Worm (Caenorhabditis elegans) whole organism, L4/young adult: ENCODE data around the gene orc-2.

Experiments
- W03F9.2 ChIP-seq: fragments of 150-350 bp; optimal IDR thresholded peaks from 2 replicates; lab custom pipeline; 2014; ENCODE audit warnings: missing biosample characterization, missing genetic modification characterization
- dao-5 ChIP-seq: sonication (generic microtip); optimal IDR thresholded peaks from 2 replicates; lab custom pipeline; 2016; ENCODE audit warnings: missing genotype, missing genetic modification characterization, moderate library complexity, missing compliant biosample characterization
- him-1 ChIP-seq: sonication (generic microtip); optimal IDR thresholded peaks from 2 replicates; lab custom pipeline; 2016; ENCODE audit warnings: missing genotype, missing genetic modification reagents, missing genetic modification characterization, missing compliant biosample characterization

The orc-2 gene

ce11 chrII:10873631-10874030 lies at the start of gene orc-2:
Gene orc-2, plus strand, starts transcription at chrII:10873931.
- TF ChIP-seq dao-5 (tag; lab: Kevin White, UChicago) = no peak
- no peak for TF ChIP-seq W03F9.2 (tag; lab: Kevin White, UChicago)

- TF ChIP-seq him-1 (tag; lab: Kevin White, UChicago) (no peak), W03F9.2 (tag; lab: Kevin White, UChicago) (peak; percentile 73)
These were observed 49.7 kb upstream of the orc-2 start, which contains the start of the genes R06F6.12 and mix-1 for ce11 chrII:10824046-10824445. Gene R06F6.12, minus strand, starts transcription at chrII:10824081. Gene mix-1, plus strand, starts transcription at chrII:10824246.

ce11 chrII:10829081-10829480 lies 44.6 kb upstream of the orc-2 start, which contains the start of gene VM106R.1:
Gene VM106R.1, minus strand, starts transcription at chrII:10829181.
- no peak for TF ChIP-seq him-1 (tag; lab: Kevin White, UChicago)
- no peak for TF ChIP-seq dao-5 (tag; lab: Kevin White, UChicago)
- no peak for TF ChIP-seq W03F9.2 (tag; lab: Kevin White, UChicago)

- no peak for TF ChIP-seq him-1 (tag; lab: Kevin White, UChicago)
- no peak for TF ChIP-seq dao-5 (tag; lab: Kevin White, UChicago)
- TF ChIP-seq W03F9.2 (tag; lab: Kevin White, UChicago) = no peak
These were observed 44.2 kb upstream of the orc-2 start for ce11 chrII:10829572-10829971.

- TF ChIP-seq dao-5 (tag; lab: Kevin White, UChicago) = no peak
- TF ChIP-seq W03F9.2 (tag; lab: Kevin White, UChicago) = no peak
- no peak for TF ChIP-seq him-1 (tag; lab: Kevin White, UChicago)
These were observed 39.0 kb upstream of the orc-2 start for ce11 chrII:10834717-10835116.

- TF ChIP-seq dao-5 (tag; lab: Kevin White, UChicago) = no peak
- TF ChIP-seq W03F9.2 (tag; lab: Kevin White, UChicago) = no peak
- no peak for TF ChIP-seq him-1 (tag; lab: Kevin White, UChicago)
These were observed 35.2 kb upstream of the orc-2 start for ce11 chrII:10838550-10838949.

- TF ChIP-seq dao-5 (tag; lab: Kevin White, UChicago) (peak; percentile 92), W03F9.2 (tag; lab: Kevin White, UChicago) (peak; percentile 57), him-1 (tag; lab: Kevin White, UChicago) (peak; percentile 95)
These were observed 33.7 kb upstream of the orc-2 start for ce11 chrII:10840067-10840466.

ce11 chrII:10843527-10843926 lies 30.2 kb upstream of the orc-2 start, which contains the start of gene M106.8:
Gene M106.8, minus strand, starts transcription at chrII:10843627.
- no peak for TF ChIP-seq W03F9.2 (tag; lab: Kevin White, UChicago)
- TF ChIP-seq dao-5 (tag; lab: Kevin White, UChicago) = no peak
- TF ChIP-seq him-1 (tag; lab: Kevin White, UChicago) = no peak

- no peak for TF ChIP-seq dao-5 (tag; lab: Kevin White, UChicago)
- TF ChIP-seq him-1 (tag; lab: Kevin White, UChicago) = no peak
- TF ChIP-seq W03F9.2 (tag; lab: Kevin White, UChicago) = no peak
These were observed 26.7 kb upstream of the orc-2 start for ce11 chrII:10847057-10847456.

- TF ChIP-seq dao-5 (tag; lab: Kevin White, UChicago) (no peak), him-1 (tag; lab: Kevin White, UChicago) (no peak), W03F9.2 (tag; lab: Kevin White, UChicago) (no peak)
These were observed 23.8 kb upstream of the orc-2 start, which contains the start of gene M106.2 for ce11 chrII:10849903-10850302. Gene M106.2, minus strand, starts transcription at chrII:10850003.

ce11 chrII:10851110-10851509 lies 22.6 kb upstream of the orc-2 start:
- no peak for TF ChIP-seq W03F9.2 (tag; lab: Kevin White, UChicago)
- no peak for TF ChIP-seq him-1 (tag; lab: Kevin White, UChicago)
- no peak for TF ChIP-seq dao-5 (tag; lab: Kevin White, UChicago)

ce11 chrII:10852880-10853279 lies 20.9 kb upstream of the orc-2 start:
- TF ChIP-seq dao-5 (tag; lab: Kevin White, UChicago) (no peak), W03F9.2 (tag; lab: Kevin White, UChicago) (no peak), him-1 (tag; lab: Kevin White, UChicago) (no peak)

- no peak for TF ChIP-seq him-1 (tag; lab: Kevin White, UChicago)
These were observed 16.7 kb upstream of the orc-2 start, which contains the start of gene M106.7 for ce11 chrII:10857077-10857476. Gene M106.7, minus strand, starts transcription at chrII:10857177.

- no peak for TF ChIP-seq him-1 (tag; lab: Kevin White, UChicago)
- no peak for TF ChIP-seq dao-5 (tag; lab: Kevin White, UChicago)
- no peak for TF ChIP-seq W03F9.2 (tag; lab: Kevin White, UChicago)
These were observed 14.4 kb upstream of the orc-2 start for ce11 chrII:10859359-10859758.
